Fruit fly (Drosophila melanogaster) Kc167 (cell line): Measurements from ENCODE around the gene CG16820.

ENCODE experiments used
- Myc ChIP-seq: fragments of >200 bp; optimal IDR thresholded peaks from 2 replicates; lab custom pipeline; 2017; ENCODE audit warnings: missing external identifiers
- Sin3A ChIP-seq: fragments of >200 bp; optimal IDR thresholded peaks from 2 replicates; lab custom pipeline; 2018; ENCODE audit warnings: missing external identifiers
- insv ChIP-seq: fragments of >200 bp; optimal IDR thresholded peaks from 3 replicates; lab custom pipeline; 2018; ENCODE audit warnings: missing external identifiers
- ttk ChIP-seq: sonication (Bioruptor generic); optimal IDR thresholded peaks from 2 replicates; lab custom pipeline; 2017; ENCODE audit warnings: missing external identifiers

dm6 chr2L:13251167-13251566, 5.1 kb downstream of the CG16820 start:
- TF ChIP-seq insv (lab: Kevin White, UChicago) (no peak), Myc (lab: Kevin White, UChicago) (no peak), Sin3A (no peak), ttk (lab: Kevin White, UChicago) (no peak)
